Worm (Caenorhabditis elegans) whole organism, late embryonic: ENCODE data around the gene H04M03.11.

ENCODE experiments used
- K09A11.1 ChIP-seq: sonication (generic microtip); optimal IDR thresholded peaks from 2 replicates; lab custom pipeline; 2017; ENCODE audit warnings: antibody characterized with exemption, mild to moderate bottlenecking, missing genetic modification characterization, missing compliant biosample characterization; ENCODE audit not compliant: insufficient read depth
- ceh-34 ChIP-seq: sonication (generic microtip); optimal IDR thresholded peaks from 2 replicates; lab custom pipeline; 2016; ENCODE audit warnings: mild to moderate bottlenecking, missing genetic modification characterization, missing compliant biosample characterization
- pag-3 ChIP-seq: sonication (generic microtip); optimal IDR thresholded peaks from 2 replicates; lab custom pipeline; 2016; ENCODE audit warnings: missing compliant biosample characterization, missing genetic modification characterization, borderline replicate concordance
- unc-42 ChIP-seq: sonication (generic microtip); optimal IDR thresholded peaks from 2 replicates; lab custom pipeline; 2016; ENCODE audit warnings: missing genotype, missing genetic modification characterization, missing compliant biosample characterization

- TF ChIP-seq K09A11.1 (tag; lab: Kevin White, UChicago) (no peak), ceh-34 (no peak), pag-3 (tag; lab: Kevin White, UChicago) (no peak), unc-42 (tag; lab: Kevin White, UChicago) (no peak)
Observed at ce11 chrIV:5877246-5877645, 7.2 kb downstream of the H04M03.11 start, which contains the start of gene srv-21.
